Fruit fly (Drosophila melanogaster) Kc167 (cell line): ENCODE measurements around the gene ssp2.

Source experiments
- Myc ChIP-seq: fragments of >200 bp; optimal IDR thresholded peaks from 2 replicates; lab custom pipeline; 2017; ENCODE audit warnings: missing external identifiers
- Sin3A ChIP-seq: fragments of >200 bp; optimal IDR thresholded peaks from 2 replicates; lab custom pipeline; 2018; ENCODE audit warnings: missing external identifiers
- h ChIP-seq: fragments of >200 bp; optimal IDR thresholded peaks from 3 replicates; lab custom pipeline; 2018; ENCODE audit warnings: missing external identifiers
- ttk ChIP-seq: sonication (Bioruptor generic); optimal IDR thresholded peaks from 2 replicates; lab custom pipeline; 2017; ENCODE audit warnings: missing external identifiers

- no peak for TF ChIP-seq ttk (lab: Kevin White, UChicago)
- no peak for TF ChIP-seq Myc
- no peak for TF ChIP-seq h (lab: Kevin White, UChicago)
- no peak for TF ChIP-seq Sin3A (lab: Kevin White, UChicago)
Measured at dm6 chr3L:14005627-14006287, 40.8 kb downstream of the ssp2 start.
